Worm (Caenorhabditis elegans): ENCODE data around the gene K06B4.4.

- no peak for TF ChIP-seq klf-2 (GFP tag; conservative IDR thresholded peaks at IDR 0.05)
- TF ChIP-seq flt-1 (GFP tag; IDR thresholded peaks at IDR 0.05): no peak
These were observed 33.3 kb downstream of the K06B4.4 start, which contains the start of gene nhr-53 for ce11 chrV:15702263-15702662.
